Worm (Caenorhabditis elegans) whole organism, L1 larva: ENCODE results near the gene gba-4.

ENCODE experiments used
- C04F5.9 ChIP-seq: sonication (generic microtip); optimal IDR thresholded peaks from 2 replicates; lab custom pipeline; 2016; ENCODE audit warnings: missing genetic modification characterization, missing compliant biosample characterization
- C34B4.2 ChIP-seq: sonication (generic microtip); optimal IDR thresholded peaks from 2 replicates; lab custom pipeline; 2017; ENCODE audit warnings: mild to moderate bottlenecking, missing genetic modification characterization, missing compliant biosample characterization
- aha-1 ChIP-seq: fragments of 150-350 bp; optimal IDR thresholded peaks from 2 replicates; lab custom pipeline; 2014; ENCODE audit warnings: missing biosample characterization, missing genetic modification characterization
- alr-1 ChIP-seq: fragments of 200-800 bp; sonication (Bioruptor generic); optimal IDR thresholded peaks from 2 replicates; lab custom pipeline; 2018; ENCODE audit warnings: borderline replicate concordance, mild to moderate bottlenecking, missing genetic modification characterization, missing compliant biosample characterization
- ama-1 ChIP-seq: fragments of 150-350 bp; optimal IDR thresholded peaks from 2 replicates; lab custom pipeline; 2014
- blmp-1 ChIP-seq: fragments of 150-350 bp; optimal IDR thresholded peaks from 2 replicates; lab custom pipeline; 2014; ENCODE audit warnings: missing biosample characterization, missing genetic modification characterization
- ceh-90 ChIP-seq: sonication (generic microtip); optimal IDR thresholded peaks from 2 replicates; lab custom pipeline; 2016; ENCODE audit warnings: missing genetic modification characterization, missing compliant biosample characterization
- ces-1 ChIP-seq: fragments of 150-350 bp; optimal IDR thresholded peaks from 2 replicates; lab custom pipeline; 2014; ENCODE audit warnings: missing biosample characterization, missing genetic modification reagents, missing genetic modification characterization
- efl-1 ChIP-seq, 4 experiments: fragments of 150-350 bp; optimal IDR thresholded peaks in 3 of 4; peaks in 1 of 4; 1 replicate in 1 of 4; 2 replicates in 3 of 4; lab custom pipeline; 2014; ENCODE audit warnings: missing biosample characterization in 2 of 4, missing genetic modification characterization in 2 of 4, missing genetic modification reagents in 2 of 4
- efl-3 ChIP-seq: fragments of 200-800 bp; sonication (Bioruptor generic); optimal IDR thresholded peaks from 2 replicates; lab custom pipeline; 2018; ENCODE audit warnings: mild to moderate bottlenecking, missing genetic modification characterization, missing compliant biosample characterization
- egl-27 ChIP-seq, 2 experiments: fragments of 150-350 bp in 1 of 2; sonication (generic microtip); optimal IDR thresholded peaks; 3 replicates each; lab custom pipeline; 2017 to 2018; ENCODE audit warnings: missing biosample characterization in 2 of 2, missing genetic modification characterization in 2 of 2, missing genetic modification reagents in 2 of 2
- elt-2 ChIP-seq: sonication (generic microtip); optimal IDR thresholded peaks from 2 replicates; lab custom pipeline; 2016; ENCODE audit warnings: missing genetic modification characterization, mild to moderate bottlenecking, inconsistent platforms, missing compliant biosample characterization, missing genetic modification reagents
- elt-3 ChIP-seq, 6 experiments: fragments of 150-350 bp in 1 of 6; sonication (generic microtip); optimal IDR thresholded peaks; 2 replicates each; lab custom pipeline; 2017 to 2018; ENCODE audit warnings: missing biosample characterization in 6 of 6, missing genetic modification characterization in 6 of 6, inconsistent platforms in 1 of 6
- ets-5 ChIP-seq: fragments of 200-800 bp; sonication (Bioruptor generic); IDR thresholded peaks from 2 replicates; pipeline ENCODE4 v1.3.6; 2022; ENCODE audit warnings: missing genetic modification characterization, missing compliant biosample characterization
- fkh-10 ChIP-seq: sonication (generic microtip); optimal IDR thresholded peaks from 2 replicates; lab custom pipeline; 2017; ENCODE audit warnings: missing biosample characterization, missing genetic modification reagents, missing genetic modification characterization
- fkh-8 ChIP-seq: sonication (generic microtip); optimal IDR thresholded peaks from 2 replicates; lab custom pipeline; 2016; ENCODE audit warnings: mild to moderate bottlenecking, missing genetic modification characterization, missing compliant biosample characterization
- fos-1 ChIP-seq: fragments of 150-350 bp; optimal IDR thresholded peaks from 2 replicates; lab custom pipeline; 2014; ENCODE audit warnings: missing biosample characterization, missing genetic modification characterization
- grh-1 ChIP-seq: fragments of 200-800 bp; sonication (Bioruptor generic); IDR thresholded peaks from 2 replicates; pipeline ENCODE4 v1.3.6; 2022; ENCODE audit warnings: missing genetic modification reagents, missing genetic modification characterization, missing compliant biosample characterization
- hpl-2 ChIP-seq: fragments of 150-350 bp; optimal IDR thresholded peaks from 2 replicates; lab custom pipeline; 2014; ENCODE audit warnings: missing biosample characterization, missing genetic modification reagents, missing genetic modification characterization
- irx-1 ChIP-seq: sonication (generic microtip); optimal IDR thresholded peaks from 2 replicates; lab custom pipeline; 2016; ENCODE audit warnings: missing genetic modification characterization, missing compliant biosample characterization
- isw-1 ChIP-seq: fragments of 200-800 bp; sonication (Bioruptor generic); IDR thresholded peaks from 2 replicates; pipeline ENCODE4 v1.3.6; 2022; ENCODE audit warnings: missing genetic modification characterization, missing compliant biosample characterization
- lin-14 ChIP-seq: fragments of 200-800 bp; sonication (Bioruptor generic); optimal IDR thresholded peaks from 2 replicates; lab custom pipeline; 2018; ENCODE audit warnings: mild to moderate bottlenecking, missing genetic modification characterization, moderate library complexity, missing compliant biosample characterization
- lsy-2 ChIP-seq, 2 experiments: fragments of 150-350 bp; optimal IDR thresholded peaks; 2 replicates each; lab custom pipeline; 2014; ENCODE audit warnings: missing biosample characterization in 2 of 2, missing genetic modification characterization in 2 of 2
- mab-9 ChIP-seq: fragments of 200-800 bp; sonication (Bioruptor generic); IDR thresholded peaks from 2 replicates; pipeline ENCODE4 v1.3.6; 2022; ENCODE audit warnings: missing genetic modification reagents, missing genetic modification characterization, missing compliant biosample characterization
- mdl-1 ChIP-seq, 2 experiments: fragments of 150-350 bp; optimal IDR thresholded peaks; 2 replicates each; lab custom pipeline; 2014 to 2017; ENCODE audit warnings: missing biosample characterization in 2 of 2, missing genetic modification characterization in 2 of 2, inconsistent platforms in 1 of 2
- mef-2 ChIP-seq: fragments of 150-350 bp; optimal IDR thresholded peaks from 2 replicates; lab custom pipeline; 2014; ENCODE audit warnings: missing biosample characterization, missing genetic modification characterization
- mep-1 ChIP-seq: fragments of 150-350 bp; optimal IDR thresholded peaks from 2 replicates; lab custom pipeline; 2014; ENCODE audit warnings: missing biosample characterization, missing genetic modification characterization
- nhr-12 ChIP-seq: sonication (generic microtip); optimal IDR thresholded peaks from 2 replicates; lab custom pipeline; 2017; ENCODE audit warnings: missing biosample characterization, missing genetic modification characterization
- nhr-20 ChIP-seq: sonication (generic microtip); optimal IDR thresholded peaks from 2 replicates; lab custom pipeline; 2016; ENCODE audit warnings: mild to moderate bottlenecking, missing genetic modification characterization, missing compliant biosample characterization
- nhr-237 ChIP-seq: fragments of 150-350 bp; optimal IDR thresholded peaks from 2 replicates; lab custom pipeline; 2014; ENCODE audit warnings: missing biosample characterization, missing genetic modification characterization
- nhr-47 ChIP-seq: sonication (generic microtip); optimal IDR thresholded peaks from 2 replicates; lab custom pipeline; 2016; ENCODE audit warnings: mild to moderate bottlenecking, missing genetic modification characterization, moderate library complexity, missing compliant biosample characterization
- nhr-71 ChIP-seq: sonication (generic microtip); optimal IDR thresholded peaks from 2 replicates; lab custom pipeline; 2016; ENCODE audit warnings: mild to moderate bottlenecking, missing genetic modification characterization, moderate library complexity, missing compliant biosample characterization
- nhr-84 ChIP-seq: sonication (generic microtip); optimal IDR thresholded peaks from 2 replicates; lab custom pipeline; 2017; ENCODE audit warnings: missing biosample characterization, missing genetic modification characterization
- nhr-85 ChIP-seq: sonication (generic microtip); peaks from one replicate; lab custom pipeline; 2016; ENCODE audit warnings: missing genetic modification characterization, inconsistent platforms, missing compliant biosample characterization
- nhr-90 ChIP-seq: sonication (generic microtip); optimal IDR thresholded peaks from 2 replicates; lab custom pipeline; 2016; ENCODE audit warnings: mild to moderate bottlenecking, missing genetic modification characterization, missing compliant biosample characterization; ENCODE audit not compliant: poor library complexity
- pax-3 ChIP-seq: fragments of 200-800 bp; sonication (Bioruptor generic); optimal IDR thresholded peaks from 2 replicates; lab custom pipeline; 2018; ENCODE audit warnings: mild to moderate bottlenecking, missing genetic modification characterization, moderate library complexity, missing compliant biosample characterization
- skn-1 ChIP-seq: fragments of 150-350 bp; optimal IDR thresholded peaks from 2 replicates; lab custom pipeline; 2014; ENCODE audit warnings: missing biosample characterization, missing genetic modification characterization
- snu-23 ChIP-seq: sonication (generic microtip); optimal IDR thresholded peaks from 2 replicates; lab custom pipeline; 2016; ENCODE audit warnings: missing genetic modification characterization, missing compliant biosample characterization
- sox-4 ChIP-seq: sonication (generic microtip); optimal IDR thresholded peaks from 2 replicates; lab custom pipeline; 2016; ENCODE audit warnings: missing genetic modification characterization, missing compliant biosample characterization
- sptf-1 ChIP-seq: fragments of 150-350 bp; optimal IDR thresholded peaks from 2 replicates; lab custom pipeline; 2014; ENCODE audit warnings: missing biosample characterization, missing genetic modification characterization
- swsn-7 ChIP-seq: sonication (generic microtip); optimal IDR thresholded peaks from 2 replicates; lab custom pipeline; 2016; ENCODE audit warnings: missing genetic modification characterization, missing compliant biosample characterization
- tlp-1 ChIP-seq: fragments of 150-350 bp; optimal IDR thresholded peaks from 2 replicates; lab custom pipeline; 2014; ENCODE audit warnings: missing biosample characterization, missing genetic modification characterization
- unc-62 ChIP-seq: fragments of 150-350 bp; optimal IDR thresholded peaks from 2 replicates; lab custom pipeline; 2014; ENCODE audit warnings: missing biosample characterization, missing genetic modification reagents, missing genetic modification characterization
- unc-86 ChIP-seq: sonication (generic microtip); optimal IDR thresholded peaks from 2 replicates; lab custom pipeline; 2016; ENCODE audit warnings: missing genetic modification characterization, missing compliant biosample characterization
- unc-98 ChIP-seq: fragments of 200-800 bp; sonication (Bioruptor generic); IDR thresholded peaks from 2 replicates; pipeline ENCODE4 v1.3.6; 2022; ENCODE audit warnings: missing genetic modification characterization, missing compliant biosample characterization
- xbp-1 ChIP-seq: sonication (generic microtip); optimal IDR thresholded peaks from 2 replicates; lab custom pipeline; 2016; ENCODE audit warnings: missing genetic modification characterization, missing compliant biosample characterization
- zag-1 ChIP-seq: fragments of 150-350 bp; optimal IDR thresholded peaks from 2 replicates; lab custom pipeline; 2014; ENCODE audit warnings: missing biosample characterization, missing genetic modification characterization
- ztf-11 ChIP-seq, 2 experiments: sonication (generic microtip); optimal IDR thresholded peaks; 2 replicates each; lab custom pipeline; 2016 to 2017; ENCODE audit warnings: missing genetic modification characterization in 2 of 2, missing biosample characterization in 1 of 2, missing compliant biosample characterization in 1 of 2

Gene gba-4

ce11 chrIV:5367899-5368298 lies 17.2 kb upstream of the gba-4 start:
- TF ChIP-seq nhr-12 (no peak), efl-1 (optimal IDR thresholded peaks at IDR 0.05; lab: Kevin White, UChicago) (no peak), efl-1 (GFP tag; optimal IDR thresholded peaks at IDR 0.05 in 1 of 2; lab: Kevin White, UChicago) (peak in 1 of 2 experiments; percentile 92)

ce11 chrIV:5366567-5366966 lies 15.9 kb upstream of the gba-4 start, which contains the start of gene sand-1:
Gene sand-1 (plus strand): TSS chrIV:5366867.
- TF ChIP-seq unc-86 (tag; lab: Kevin White, UChicago) (no peak), tlp-1 (tag; lab: Kevin White, UChicago) (no peak), nhr-71 (no peak), mep-1 (no peak), nhr-237 (tag; lab: Kevin White, UChicago) (no peak), alr-1 (tag; lab: Kevin White, UChicago) (no peak), nhr-85 (tag; lab: Kevin White, UChicago) (no peak), efl-3 (GFP tag; lab: Kevin White, UChicago) (no peak), isw-1 (no peak), zag-1 (tag; lab: Kevin White, UChicago) (no peak), fos-1 (tag; lab: Kevin White, UChicago) (no peak), nhr-90 (tag; lab: Kevin White, UChicago) (no peak), swsn-7 (tag; lab: Kevin White, UChicago) (no peak), pax-3 (tag; lab: Kevin White, UChicago) (no peak), C34B4.2 (tag; lab: Kevin White, UChicago) (no peak), grh-1 (GFP tag; lab: Robert Waterston, UW) (no peak)

ce11 chrIV:5364135-5364609 lies 13.5 kb upstream of the gba-4 start, which contains the start of the genes hda-6 and F41H10.4:
Gene hda-6 (minus strand): TSS chrIV:5364306.
Gene F41H10.4 (plus strand): TSS chrIV:5364559.
- TF ChIP-seq fos-1 (tag; lab: Kevin White, UChicago) (no peak), mab-9 (GFP tag; lab: Robert Waterston, UW) (peak; percentile 64; the same call in 1 of the 2 replicates), elt-3 (tag; optimal IDR thresholded peaks at IDR 0.05; lab: Kevin White, UChicago) (peak in 2 of 6 experiments; percentile 31 to 42), elt-2 (peak; percentile 57), zag-1 (tag; lab: Kevin White, UChicago) (no peak), sox-4 (tag; lab: Kevin White, UChicago) (peak; percentile 65), C04F5.9 (peak; percentile 40), mef-2 (tag; lab: Kevin White, UChicago) (peak; percentile 15), nhr-90 (tag; lab: Kevin White, UChicago) (peak; percentile 83), nhr-47 (tag; lab: Kevin White, UChicago) (peak; percentile 86), unc-86 (tag; lab: Kevin White, UChicago) (peak; percentile 72), skn-1 (no peak), ces-1 (GFP tag; lab: Kevin White, UChicago) (no peak), ceh-90 (tag; lab: Kevin White, UChicago) (peak; percentile 85), ets-5 (GFP tag; lab: Robert Waterston, UW) (no peak), lsy-2 (tag; optimal IDR thresholded peaks at IDR 0.05; lab: Kevin White, UChicago) (peak; percentile 87), irx-1 (tag; lab: Kevin White, UChicago) (peak; percentile 86), nhr-85 (tag; lab: Kevin White, UChicago) (peak; percentile 86), unc-62 (GFP tag; lab: Kevin White, UChicago) (no peak), hpl-2 (GFP tag; lab: Kevin White, UChicago) (peak; percentile 2), isw-1 (peak; percentile 62), ama-1 (lab: Kevin White, UChicago) (no peak), egl-27 (tag; optimal IDR thresholded peaks at IDR 0.05; lab: Kevin White, UChicago) (no peak), snu-23 (GFP tag; lab: Kevin White, UChicago) (peak; percentile 90), xbp-1 (tag; lab: Kevin White, UChicago) (peak; percentile 87), nhr-84 (no peak), nhr-20 (tag; lab: Kevin White, UChicago) (peak; percentile 79), blmp-1 (peak; percentile 40), efl-3 (GFP tag; lab: Kevin White, UChicago) (no peak), sptf-1 (tag; lab: Kevin White, UChicago) (no peak), lin-14 (GFP tag; lab: Kevin White, UChicago) (peak; percentile 88), C34B4.2 (tag; lab: Kevin White, UChicago) (no peak), aha-1 (tag; lab: Kevin White, UChicago) (no peak), mdl-1 (tag; optimal IDR thresholded peaks at IDR 0.05; lab: Kevin White, UChicago) (peak in 1 of 2 experiments; percentile 72), ztf-11 (tag; optimal IDR thresholded peaks at IDR 0.05; lab: Kevin White, UChicago) (peak in 1 of 2 experiments; percentile 89), fkh-10 (GFP tag; lab: Kevin White, UChicago) (no peak), unc-98 (GFP tag; lab: Robert Waterston, UW) (peak; percentile 59; the same call in 1 of the 2 replicates), fkh-8 (tag; lab: Kevin White, UChicago) (peak; percentile 71)
